Fruit fly (Drosophila melanogaster): ENCODE data around the gene Jhbp16.

- TF ChIP-seq h (optimal IDR thresholded peaks at IDR 0.05) (no peak), psq (optimal IDR thresholded peaks at IDR 0.05) (no peak), ttk (optimal IDR thresholded peaks at IDR 0.05) (no peak), Sin3A (optimal IDR thresholded peaks at IDR 0.05) (no peak), insv (optimal IDR thresholded peaks at IDR 0.05) (no peak)
Observed at dm6 chr3R:21691114-21691513, 26.9 kb downstream of the Jhbp16 start.

Measured in Kc167 (cell line).